Fruit fly (Drosophila melanogaster) whole organism, embryonic: Measurements from ENCODE around the gene CG13113.

ENCODE experiments used
- ATbp ChIP-seq: fragments of 200-800 bp; sonication (Bioruptor generic); optimal IDR thresholded peaks from 2 replicates; lab custom pipeline; 2017; ENCODE audit warnings: missing biosample characterization, mild to moderate bottlenecking, missing genetic modification characterization, missing genetic modification reagents
- Asciz ChIP-seq: fragments of 200-800 bp; sonication (Bioruptor generic); optimal IDR thresholded peaks from 2 replicates; lab custom pipeline; 2017; ENCODE audit warnings: missing biosample characterization, mild to moderate bottlenecking, missing genetic modification characterization, missing genetic modification reagents
- B-H2 ChIP-seq: fragments of 200-800 bp; sonication (Bioruptor generic); optimal IDR thresholded peaks from 2 replicates; lab custom pipeline; 2018; ENCODE audit warnings: missing biosample characterization, mild to moderate bottlenecking, missing genetic modification characterization
- Blimp-1 ChIP-seq: fragments of 200-800 bp; sonication (Bioruptor generic); optimal IDR thresholded peaks from 3 replicates; lab custom pipeline; 2018; ENCODE audit warnings: missing biosample characterization, missing genetic modification characterization, mild to moderate bottlenecking, moderate library complexity, missing genetic modification reagents
- C15 ChIP-seq: fragments of 200-800 bp; sonication (Bioruptor generic); IDR thresholded peaks from 3 replicates; pipeline ENCODE4 v1.3.6; 2022; ENCODE audit warnings: missing biosample characterization, missing genetic modification characterization
- CG1024 ChIP-seq: fragments of 200-800 bp; sonication (Bioruptor generic); IDR thresholded peaks from 2 replicates; pipeline ENCODE4 v1.3.6; 2022; ENCODE audit warnings: missing biosample characterization, missing genetic modification characterization
- CG10274 ChIP-seq: fragments of 200-800 bp; sonication (Bioruptor generic); optimal IDR thresholded peaks from 3 replicates; lab custom pipeline; 2017; ENCODE audit warnings: missing biosample characterization, mild to moderate bottlenecking, missing genetic modification characterization
- CG10462 ChIP-seq: fragments of 200-800 bp; sonication (Bioruptor generic); optimal IDR thresholded peaks from 2 replicates; lab custom pipeline; 2016; ENCODE audit warnings: missing biosample characterization, missing genetic modification characterization
- CG11093 ChIP-seq: fragments of 200-800 bp; sonication (Bioruptor generic); IDR thresholded peaks from 3 replicates; pipeline ENCODE4 v1.3.6; 2022; ENCODE audit warnings: missing biosample characterization, missing genetic modification characterization
- CG11398 ChIP-seq: fragments of 200-800 bp; sonication (Bioruptor generic); optimal IDR thresholded peaks from 2 replicates; lab custom pipeline; 2016; ENCODE audit warnings: missing biosample characterization, missing genetic modification characterization
- CG12236 ChIP-seq: fragments of 200-800 bp; sonication (Bioruptor generic); optimal IDR thresholded peaks from 2 replicates; lab custom pipeline; 2016; ENCODE audit warnings: missing biosample characterization, missing genetic modification characterization
- CG1233 ChIP-seq: fragments of 200-800 bp; sonication (Bioruptor generic); optimal IDR thresholded peaks from 4 replicates; lab custom pipeline; 2018; ENCODE audit warnings: missing biosample characterization, mild to moderate bottlenecking, missing genetic modification characterization
- CG13296 ChIP-seq: fragments of 200-800 bp; sonication (Bioruptor generic); optimal IDR thresholded peaks from 3 replicates; lab custom pipeline; 2018; ENCODE audit warnings: missing biosample characterization, mild to moderate bottlenecking, missing genetic modification characterization
- CG15073 ChIP-seq: fragments of 200-800 bp; sonication (Bioruptor generic); optimal IDR thresholded peaks from 2 replicates; lab custom pipeline; 2016; ENCODE audit warnings: missing biosample characterization, missing genetic modification characterization
- CG17359 ChIP-seq: fragments of 200-800 bp; sonication (Bioruptor generic); optimal IDR thresholded peaks from 3 replicates; lab custom pipeline; 2018; ENCODE audit warnings: missing biosample characterization, mild to moderate bottlenecking, missing genetic modification characterization, moderate library complexity
- CG17802 ChIP-seq: fragments of 200-800 bp; sonication (Bioruptor generic); optimal IDR thresholded peaks from 2 replicates; lab custom pipeline; 2018; ENCODE audit warnings: missing biosample characterization, mild to moderate bottlenecking, missing genetic modification characterization, moderate library complexity
- CG18011 ChIP-seq: fragments of 200-800 bp; sonication (Bioruptor generic); optimal IDR thresholded peaks from 2 replicates; lab custom pipeline; 2017; ENCODE audit warnings: missing biosample characterization, missing genetic modification characterization, mild to moderate bottlenecking, moderate library complexity, missing genotype
- CG2678 ChIP-seq: fragments of 200-800 bp; sonication (Bioruptor generic); optimal IDR thresholded peaks from 3 replicates; lab custom pipeline; 2019; ENCODE audit warnings: missing biosample characterization, mild to moderate bottlenecking, missing genetic modification characterization, moderate library complexity
- CG3995 ChIP-seq: fragments of 200-800 bp; sonication (Bioruptor generic); optimal IDR thresholded peaks from 3 replicates; lab custom pipeline; 2016; ENCODE audit warnings: missing biosample characterization, missing genetic modification characterization
- CG4282 ChIP-seq: fragments of 200-800 bp; sonication (Bioruptor generic); optimal IDR thresholded peaks from 2 replicates; lab custom pipeline; 2016; ENCODE audit warnings: missing biosample characterization, missing genetic modification characterization
- CG4360 ChIP-seq: fragments of 200-800 bp; sonication (Bioruptor generic); IDR thresholded peaks from 2 replicates; pipeline ENCODE4 v1.3.6; 2022; ENCODE audit warnings: missing biosample characterization, missing genetic modification characterization
- CG6254 ChIP-seq: fragments of 200-800 bp; sonication (Bioruptor generic); optimal IDR thresholded peaks from 3 replicates; lab custom pipeline; 2017; ENCODE audit warnings: mild to moderate bottlenecking, missing biosample characterization, missing genetic modification reagents, missing genetic modification characterization
- CG6765 ChIP-seq: fragments of 200-800 bp; sonication (Bioruptor generic); optimal IDR thresholded peaks from 3 replicates; lab custom pipeline; 2017; ENCODE audit warnings: missing biosample characterization, mild to moderate bottlenecking, missing genetic modification characterization
- CG6854 ChIP-seq: fragments of 200-800 bp; sonication (Bioruptor generic); optimal IDR thresholded peaks from 3 replicates; lab custom pipeline; 2017; ENCODE audit warnings: missing biosample characterization, mild to moderate bottlenecking, missing genetic modification characterization
- CG7987 ChIP-seq: fragments of 200-800 bp; sonication (Bioruptor generic); optimal IDR thresholded peaks from 2 replicates; lab custom pipeline; 2018; ENCODE audit warnings: missing biosample characterization, mild to moderate bottlenecking, missing genetic modification characterization, moderate library complexity
- CG8359 ChIP-seq: fragments of 200-800 bp; sonication (Bioruptor generic); optimal IDR thresholded peaks from 2 replicates; lab custom pipeline; 2017; ENCODE audit warnings: missing biosample characterization, mild to moderate bottlenecking, missing genetic modification characterization, borderline replicate concordance
- CG9876 ChIP-seq: fragments of 200-800 bp; sonication (Bioruptor generic); optimal IDR thresholded peaks from 2 replicates; lab custom pipeline; 2016; ENCODE audit warnings: missing biosample characterization, missing genetic modification characterization
- Drgx ChIP-seq: fragments of 200-800 bp; sonication (Bioruptor generic); IDR thresholded peaks from 2 replicates; pipeline ENCODE4 v1.3.6; 2022; ENCODE audit warnings: missing biosample characterization, missing genetic modification characterization
- Elba2 ChIP-seq: fragments of 200-800 bp; sonication (Bioruptor generic); optimal IDR thresholded peaks from 3 replicates; lab custom pipeline; 2016; ENCODE audit warnings: missing biosample characterization, missing genetic modification characterization
- HLH54F ChIP-seq: fragments of 200-800 bp; sonication (Bioruptor generic); optimal IDR thresholded peaks from 3 replicates; lab custom pipeline; 2016; ENCODE audit warnings: missing biosample characterization, missing genetic modification characterization
- Jarid2 ChIP-seq: fragments of 200-800 bp; sonication (Bioruptor generic); optimal IDR thresholded peaks from 3 replicates; lab custom pipeline; 2017; ENCODE audit warnings: mild to moderate bottlenecking, missing biosample characterization, missing genetic modification reagents, missing genetic modification characterization
- Lhr ChIP-seq: fragments of 200-800 bp; sonication (Bioruptor generic); optimal IDR thresholded peaks from 3 replicates; lab custom pipeline; 2017; ENCODE audit warnings: mild to moderate bottlenecking, missing biosample characterization, missing genetic modification reagents, missing genetic modification characterization
- Rfx ChIP-seq: fragments of 200-800 bp; sonication (Bioruptor generic); IDR thresholded peaks from 2 replicates; pipeline ENCODE4 v1.3.6; 2022; ENCODE audit warnings: missing biosample characterization, missing genetic modification characterization
- Side ChIP-seq: fragments of 200-800 bp; sonication (Bioruptor generic); optimal IDR thresholded peaks from 2 replicates; lab custom pipeline; 2016; ENCODE audit warnings: missing biosample characterization, missing genetic modification characterization
- TFAM ChIP-seq: fragments of 200-800 bp; sonication (Bioruptor generic); optimal IDR thresholded peaks from 2 replicates; lab custom pipeline; 2017; ENCODE audit warnings: missing biosample characterization, missing genetic modification characterization, inconsistent platforms
- Trl ChIP-seq, 3 experiments: fragments of >200 bp in 2 of 3; fragments of 200-800 bp in 1 of 3; sonication (Bioruptor generic) in 1 of 3; optimal IDR thresholded peaks; 2 replicates in 1 of 3; 3 replicates in 2 of 3; lab custom pipeline; 2016 to 2017; ENCODE audit warnings: missing biosample characterization in 1 of 3, missing genetic modification characterization in 1 of 3
- al ChIP-seq: fragments of 200-800 bp; sonication (Bioruptor generic); IDR thresholded peaks from 2 replicates; pipeline ENCODE4 v1.3.6; 2022; ENCODE audit warnings: missing biosample characterization, missing genetic modification characterization
- ara ChIP-seq: fragments of 200-800 bp; sonication (Bioruptor generic); IDR thresholded peaks from 2 replicates; pipeline ENCODE4 v1.3.6; 2022; ENCODE audit warnings: missing biosample characterization, missing genetic modification characterization
- bsh ChIP-seq, 2 experiments: fragments of 200-800 bp; sonication (Bioruptor generic); optimal IDR thresholded peaks; 2 replicates each; lab custom pipeline; 2017 to 2018; ENCODE audit warnings: mild to moderate bottlenecking in 2 of 2, missing biosample characterization in 2 of 2, missing genetic modification characterization in 2 of 2, moderate library complexity in 1 of 2
- chif ChIP-seq, 2 experiments: fragments of 200-800 bp; sonication (Bioruptor generic); optimal IDR thresholded peaks; 3 replicates each; lab custom pipeline; 2016; ENCODE audit warnings: missing biosample characterization in 2 of 2, missing genetic modification characterization in 2 of 2
- hkb ChIP-seq, 2 experiments: fragments of 200-800 bp in 1 of 2; fragments of >200 bp in 1 of 2; sonication (Bioruptor generic) in 1 of 2; IDR thresholded peaks in 1 of 2; optimal IDR thresholded peaks in 1 of 2; 2 replicates each; pipeline versions ENCODE4 v1.3.6 to Lab custom; 2017 to 2022; ENCODE audit warnings: missing biosample characterization in 1 of 2, missing genetic modification characterization in 1 of 2
- jigr1 ChIP-seq: fragments of 200-800 bp; sonication (Bioruptor generic); IDR thresholded peaks from 3 replicates; pipeline ENCODE4 v1.3.6; 2022; ENCODE audit warnings: missing biosample characterization, missing genetic modification characterization
- kni ChIP-seq: fragments of 200-800 bp; sonication (Bioruptor generic); optimal IDR thresholded peaks from 3 replicates; lab custom pipeline; 2017; ENCODE audit warnings: mild to moderate bottlenecking, missing biosample characterization, missing genetic modification reagents, missing genetic modification characterization
- knrl ChIP-seq: fragments of 200-800 bp; sonication (Bioruptor generic); IDR thresholded peaks from 3 replicates; pipeline ENCODE4 v1.3.6; 2022; ENCODE audit warnings: missing biosample characterization, missing genetic modification characterization; ENCODE audit not compliant: partially characterized antibody
- schlank ChIP-seq: fragments of 200-800 bp; sonication (Bioruptor generic); optimal IDR thresholded peaks from 2 replicates; lab custom pipeline; 2018; ENCODE audit warnings: missing biosample characterization, mild to moderate bottlenecking, missing genetic modification characterization
- sim ChIP-seq: fragments of 200-800 bp; sonication (Bioruptor generic); IDR thresholded peaks from 2 replicates; pipeline ENCODE4 v1.3.6; 2022; ENCODE audit warnings: missing biosample characterization, missing genetic modification characterization
- tna ChIP-seq: fragments of 200-800 bp; sonication (Bioruptor generic); IDR thresholded peaks from 2 replicates; pipeline ENCODE4 v1.3.6; 2022; ENCODE audit warnings: missing biosample characterization, missing genetic modification characterization; ENCODE audit not compliant: partially characterized antibody
- vvl ChIP-seq: fragments of 200-800 bp; sonication (Bioruptor generic); IDR thresholded peaks from 2 replicates; pipeline ENCODE4 v1.3.6; 2022; ENCODE audit warnings: missing biosample characterization, missing genetic modification characterization
- zf30C ChIP-seq: fragments of 200-800 bp; sonication (Bioruptor generic); optimal IDR thresholded peaks from 3 replicates; lab custom pipeline; 2018; ENCODE audit warnings: missing biosample characterization, mild to moderate bottlenecking, missing genetic modification characterization

The CG13113 gene

DNA sequence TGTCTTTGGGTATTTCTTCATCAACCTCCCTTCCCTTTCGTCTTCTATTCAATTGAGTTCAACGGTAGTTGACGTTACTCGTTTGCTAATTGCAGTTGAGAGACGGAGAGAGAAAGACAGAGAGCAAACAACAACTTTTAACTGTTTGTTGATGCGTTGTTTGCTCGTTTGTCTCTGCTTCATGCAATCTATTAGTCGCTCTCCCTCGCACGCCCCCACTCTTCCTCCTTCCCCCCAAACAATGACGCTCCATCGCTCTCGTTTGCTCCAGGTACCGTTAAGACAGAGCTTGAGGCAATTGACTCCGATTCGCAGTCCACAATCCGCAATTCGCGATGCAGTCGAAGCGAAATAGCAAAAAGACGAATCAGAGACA is 46.7 kb upstream of the CG13113 start (continued):
- 0 out of 2 replicates have a peak, but pooled peaks have one; percentile 20 for TF ChIP-seq Rfx
- TF ChIP-seq Jarid2 (GFP tag; lab: Kevin White, UChicago) = peak; percentile 11
- TF ChIP-seq al (GFP tag; lab: Robert Waterston, UW) = no peak
- no peak for TF ChIP-seq Lhr (GFP tag; lab: Kevin White, UChicago)
- TF ChIP-seq bsh (GFP tag; optimal IDR thresholded peaks at IDR 0.05; lab: Kevin White, UChicago) = peak in 1 of 2 experiments; percentile 12
- TF ChIP-seq CG7987 (GFP tag; lab: Kevin White, UChicago) = no peak
- TF ChIP-seq CG8359 (GFP tag; lab: Kevin White, UChicago) = peak; percentile 29
- no peak for TF ChIP-seq TFAM
- no peak for TF ChIP-seq zf30C
- TF ChIP-seq chif (GFP tag; optimal IDR thresholded peaks at IDR 0.05; lab: Kevin White, UChicago) = no peak
- TF ChIP-seq ATbp (GFP tag; lab: Kevin White, UChicago) = peak; percentile 42
- no peak for TF ChIP-seq schlank
- peak; percentile 29 for TF ChIP-seq CG17359 (tag; lab: Kevin White, UChicago)
- TF ChIP-seq Trl (optimal IDR thresholded peaks at IDR 0.05; lab: Kevin White, UChicago) = peak in 1 of 2 experiments; percentile 10
- peak; percentile 43 for TF ChIP-seq Trl (GFP tag; optimal IDR thresholded peaks at IDR 0.05; lab: Kevin White, UChicago)
- TF ChIP-seq CG6765 (GFP tag; lab: Kevin White, UChicago) = no peak
- peak; percentile 14 for TF ChIP-seq CG6254 (GFP tag; lab: Kevin White, UChicago)
- peak; percentile 27 for TF ChIP-seq CG11398 (GFP tag; lab: Kevin White, UChicago)
- TF ChIP-seq CG10462 (GFP tag; lab: Kevin White, UChicago) = no peak
- TF ChIP-seq Asciz (GFP tag; lab: Kevin White, UChicago) = peak; percentile 43
- TF ChIP-seq vvl (GFP tag; lab: Robert Waterston, UW) = peak; percentile 30; the same call in 1 of the 2 replicates
- no peak for TF ChIP-seq CG15073 (GFP tag; lab: Kevin White, UChicago)
- no peak for TF ChIP-seq jigr1 (GFP tag; lab: Robert Waterston, UW)
- TF ChIP-seq CG11093 = no peak
- TF ChIP-seq CG12236 (GFP tag; lab: Kevin White, UChicago) = no peak
- 0 out of 2 replicates have a peak, but pooled peaks have one; percentile 39 for TF ChIP-seq sim (GFP tag; lab: Robert Waterston, UW)
- peak; percentile 8 for TF ChIP-seq kni (GFP tag; lab: Kevin White, UChicago)
- TF ChIP-seq CG2678 (tag; lab: Kevin White, UChicago) = no peak
- TF ChIP-seq CG1233 (GFP tag; lab: Kevin White, UChicago) = no peak
- TF ChIP-seq CG1024 = 0 out of 2 replicates have a peak, but pooled peaks have one; percentile 37
- TF ChIP-seq CG6854 (GFP tag; lab: Kevin White, UChicago) = no peak
- TF ChIP-seq CG18011 (GFP tag; lab: Kevin White, UChicago) = no peak
- TF ChIP-seq knrl (GFP tag; lab: Robert Waterston, UW) = no peak
- TF ChIP-seq CG13296 (GFP tag; lab: Kevin White, UChicago) = no peak
- no peak for TF ChIP-seq HLH54F
- TF ChIP-seq CG10274 (GFP tag; lab: Kevin White, UChicago) = no peak
- TF ChIP-seq B-H2 (GFP tag; lab: Kevin White, UChicago) = no peak
- TF ChIP-seq tna (GFP tag; lab: Robert Waterston, UW) = no peak
- peak; percentile 34 for TF ChIP-seq Side (GFP tag; lab: Kevin White, UChicago)
- TF ChIP-seq CG4360 (GFP tag; lab: Robert Waterston, UW) = peak; percentile 55; the same call in 1 of the 2 replicates
- TF ChIP-seq Elba2 (GFP tag; lab: Kevin White, UChicago) = no peak
- no peak for TF ChIP-seq CG17802 (tag; lab: Kevin White, UChicago)
- TF ChIP-seq CG4282 (GFP tag; lab: Kevin White, UChicago) = no peak
- 0 out of 2 replicates have a peak, but pooled peaks have one; percentile 31 for TF ChIP-seq ara
- TF ChIP-seq Drgx (GFP tag; lab: Robert Waterston, UW) = 0 out of 2 replicates have a peak, but pooled peaks have one; percentile 16
- no peak for TF ChIP-seq C15 (GFP tag; lab: Robert Waterston, UW)
- no peak for TF ChIP-seq CG3995
- no peak for TF ChIP-seq hkb (optimal IDR thresholded peaks at IDR 0.05; lab: Kevin White, UChicago)
- 0 out of 2 replicates have a peak, but pooled peaks have one; percentile 26 for TF ChIP-seq hkb (GFP tag; IDR thresholded peaks at IDR 0.05; lab: Robert Waterston, UW)
- no peak for TF ChIP-seq CG9876 (GFP tag; lab: Kevin White, UChicago)
- peak; percentile 17 for TF ChIP-seq Blimp-1
